Fruit fly (Drosophila melanogaster): Measurements from ENCODE around the gene Rpt2.
A peak's percentile ranks its signal among the peaks of the same experiment; 100 is the strongest.

Gene Rpt2

dm6 chr3R:23909347-23909862 is 22.0 kb downstream of the Rpt2 start (continued):
- TF ChIP-seq gcm (GFP tag; optimal IDR thresholded peaks at IDR 0.05) (peak; percentile 10), Gsc (GFP tag; IDR thresholded peaks at IDR 0.05) (no peak), Sry-δ (GFP tag; optimal IDR thresholded peaks at IDR 0.05) (no peak), CG3838 (GFP tag; optimal IDR thresholded peaks at IDR 0.05) (no peak), Elba2 (GFP tag; optimal IDR thresholded peaks at IDR 0.05) (no peak), rib (GFP tag; IDR thresholded peaks at IDR 0.05) (no peak), CG12236 (GFP tag; optimal IDR thresholded peaks at IDR 0.05) (no peak), slp2 (GFP tag; optimal IDR thresholded peaks at IDR 0.05) (no peak), CG8388 (GFP tag; optimal IDR thresholded peaks at IDR 0.05) (no peak), Xbp1 (GFP tag; optimal IDR thresholded peaks at IDR 0.05) (no peak), CG7357 (GFP tag; IDR thresholded peaks at IDR 0.05) (no peak), Fer3 (tag; optimal IDR thresholded peaks at IDR 0.05) (peak; percentile 33), CG3407 (GFP tag; optimal IDR thresholded peaks at IDR 0.05) (peak; percentile 7), CG13624 (GFP tag; optimal IDR thresholded peaks at IDR 0.05) (no peak), CG12659 (GFP tag; optimal IDR thresholded peaks at IDR 0.05) (peak; percentile 49), mam (GFP tag; optimal IDR thresholded peaks at IDR 0.05) (no peak), CG2202 (tag; optimal IDR thresholded peaks at IDR 0.05) (no peak), br (optimal IDR thresholded peaks at IDR 0.05) (no peak), CG15696 (tag; optimal IDR thresholded peaks at IDR 0.05) (no peak), CG13287 (GFP tag; IDR thresholded peaks at IDR 0.05; ENCODE audit: partially characterized antibody) (no peak), trh (GFP tag; optimal IDR thresholded peaks at IDR 0.05) (no peak), CG4360 (GFP tag; IDR thresholded peaks at IDR 0.05) (no peak), nau (GFP tag; optimal IDR thresholded peaks at IDR 0.05) (peak; percentile 80), CG13775 (GFP tag; optimal IDR thresholded peaks at IDR 0.05) (no peak), CG1832 (GFP tag; optimal IDR thresholded peaks at IDR 0.05) (no peak), shn (GFP tag; optimal IDR thresholded peaks at IDR 0.05) (no peak), en (GFP tag; optimal IDR thresholded peaks at IDR 0.05) (no peak), Oli (tag; optimal IDR thresholded peaks at IDR 0.05) (peak; percentile 31), CG5245 (GFP tag; optimal IDR thresholded peaks at IDR 0.05) (no peak), run (tag; optimal IDR thresholded peaks at IDR 0.05) (peak; percentile 33), row (GFP tag; IDR thresholded peaks at IDR 0.05) (no peak), CG16815 (GFP tag; optimal IDR thresholded peaks at IDR 0.05) (no peak), Ravus (GFP tag; IDR thresholded peaks at IDR 0.05) (no peak), seq (GFP tag; IDR thresholded peaks at IDR 0.05) (peak; percentile 78), CG6254 (GFP tag; optimal IDR thresholded peaks at IDR 0.05) (peak; percentile 1), CG14965 (GFP tag; optimal IDR thresholded peaks at IDR 0.05; ENCODE audit: borderline replicate concordance) (no peak), Mes4 (GFP tag; optimal IDR thresholded peaks at IDR 0.05) (no peak), sr (GFP tag; IDR thresholded peaks at IDR 0.05) (no peak), CG4854 (GFP tag; optimal IDR thresholded peaks at IDR 0.05) (no peak), CG7839 (tag; optimal IDR thresholded peaks at IDR 0.05) (no peak), CG14860 (GFP tag; IDR thresholded peaks at IDR 0.05; ENCODE audit: partially characterized antibody) (no peak), Xrp1 (GFP tag; IDR thresholded peaks at IDR 0.05) (no peak), MESR4 (GFP tag; optimal IDR thresholded peaks at IDR 0.05) (no peak), CG3995 (GFP tag; optimal IDR thresholded peaks at IDR 0.05) (no peak), HLH3B (GFP tag; IDR thresholded peaks at IDR 0.05) (no peak), gt (GFP tag; IDR thresholded peaks at IDR 0.05) (no peak), Blimp-1 (GFP tag; optimal IDR thresholded peaks at IDR 0.05) (peak; percentile 47), tll (GFP tag; optimal IDR thresholded peaks at IDR 0.05) (no peak), Six4 (GFP tag; optimal IDR thresholded peaks at IDR 0.05) (no peak), CG11398 (GFP tag; optimal IDR thresholded peaks at IDR 0.05) (peak; percentile 48), CG6683 (GFP tag; optimal IDR thresholded peaks at IDR 0.05) (no peak), Atf-2 (GFP tag; optimal IDR thresholded peaks at IDR 0.05) (no peak)

Data from whole organism, embryonic.